Fruit fly (Drosophila melanogaster) whole organism, embryonic: Measurements from ENCODE around the gene CG32246.

Experiments
- Atf3 ChIP-seq: fragments of 200-800 bp; sonication (Bioruptor generic); optimal IDR thresholded peaks from 3 replicates; lab custom pipeline; 2016; ENCODE audit warnings: missing biosample characterization, missing genetic modification characterization
- CG11398 ChIP-seq: fragments of 200-800 bp; sonication (Bioruptor generic); optimal IDR thresholded peaks from 2 replicates; lab custom pipeline; 2016; ENCODE audit warnings: missing biosample characterization, missing genetic modification characterization
- CG11504 ChIP-seq: fragments of 200-800 bp; sonication (Bioruptor generic); optimal IDR thresholded peaks from 3 replicates; lab custom pipeline; 2019; ENCODE audit warnings: missing biosample characterization, mild to moderate bottlenecking, missing genetic modification characterization, moderate library complexity
- CG12391 ChIP-seq: fragments of 200-800 bp; sonication (Bioruptor generic); optimal IDR thresholded peaks from 3 replicates; lab custom pipeline; 2018; ENCODE audit warnings: missing biosample characterization, mild to moderate bottlenecking, missing genetic modification characterization, moderate library complexity
- CG12659 ChIP-seq: fragments of 200-800 bp; sonication (Bioruptor generic); optimal IDR thresholded peaks from 3 replicates; lab custom pipeline; 2017; ENCODE audit warnings: mild to moderate bottlenecking, missing biosample characterization, missing genetic modification reagents, missing genetic modification characterization
- CG12769 ChIP-seq: fragments of 200-800 bp; sonication (Bioruptor generic); optimal IDR thresholded peaks from 2 replicates; lab custom pipeline; 2019; ENCODE audit warnings: missing biosample characterization, mild to moderate bottlenecking, missing genetic modification characterization, moderate library complexity
- CG14441 ChIP-seq: fragments of 200-800 bp; sonication (Bioruptor generic); IDR thresholded peaks from 2 replicates; pipeline ENCODE4 v1.3.6; 2022; ENCODE audit warnings: missing biosample characterization, missing genetic modification characterization
- CG14710 ChIP-seq: fragments of 200-800 bp; sonication (Bioruptor generic); optimal IDR thresholded peaks from 3 replicates; lab custom pipeline; 2019; ENCODE audit warnings: missing biosample characterization, mild to moderate bottlenecking, missing genetic modification characterization, moderate library complexity
- CG15269 ChIP-seq: fragments of 200-800 bp; sonication (Bioruptor generic); optimal IDR thresholded peaks from 2 replicates; lab custom pipeline; 2018; ENCODE audit warnings: missing biosample characterization, mild to moderate bottlenecking, missing genetic modification characterization, moderate library complexity
- CG18619 ChIP-seq: fragments of 200-800 bp; sonication (Bioruptor generic); optimal IDR thresholded peaks from 3 replicates; lab custom pipeline; 2017; ENCODE audit warnings: missing biosample characterization, mild to moderate bottlenecking, missing genetic modification characterization
- CG18764 ChIP-seq: fragments of 200-800 bp; sonication (Bioruptor generic); optimal IDR thresholded peaks from 3 replicates; lab custom pipeline; 2016; ENCODE audit warnings: missing biosample characterization, missing genetic modification characterization
- CG2712 ChIP-seq: fragments of 200-800 bp; optimal IDR thresholded peaks from 3 replicates; lab custom pipeline; 2019; ENCODE audit warnings: missing biosample characterization, mild to moderate bottlenecking, missing genetic modification characterization, moderate library complexity
- CG2889 ChIP-seq: fragments of 200-800 bp; sonication (Bioruptor generic); IDR thresholded peaks from 3 replicates; pipeline ENCODE4 v1.3.6; 2022; ENCODE audit warnings: missing biosample characterization, missing genetic modification characterization
- CG4360 ChIP-seq: fragments of 200-800 bp; sonication (Bioruptor generic); IDR thresholded peaks from 2 replicates; pipeline ENCODE4 v1.3.6; 2022; ENCODE audit warnings: missing biosample characterization, missing genetic modification characterization
- CG6175 ChIP-seq: fragments of 200-800 bp; sonication (Bioruptor generic); IDR thresholded peaks from 3 replicates; pipeline ENCODE4 v1.3.6; 2022; ENCODE audit warnings: missing biosample characterization, missing genetic modification characterization
- CG8388 ChIP-seq: fragments of 200-800 bp; sonication (Bioruptor generic); optimal IDR thresholded peaks from 2 replicates; lab custom pipeline; 2019; ENCODE audit warnings: missing biosample characterization, mild to moderate bottlenecking, missing genetic modification characterization, moderate library complexity
- CG8765 ChIP-seq: fragments of 200-800 bp; sonication (Bioruptor generic); IDR thresholded peaks from 2 replicates; pipeline ENCODE4 v1.3.6; 2022; ENCODE audit warnings: missing biosample characterization, missing genetic modification characterization
- CG9876 ChIP-seq: fragments of 200-800 bp; sonication (Bioruptor generic); optimal IDR thresholded peaks from 2 replicates; lab custom pipeline; 2016; ENCODE audit warnings: missing biosample characterization, missing genetic modification characterization
- D19B ChIP-seq: fragments of 200-800 bp; sonication (Bioruptor generic); optimal IDR thresholded peaks from 2 replicates; lab custom pipeline; 2017; ENCODE audit warnings: missing biosample characterization, mild to moderate bottlenecking, missing genetic modification characterization
- Dbx ChIP-seq: fragments of 200-800 bp; sonication (Bioruptor generic); IDR thresholded peaks from 3 replicates; pipeline ENCODE4 v1.3.6; 2022; ENCODE audit warnings: missing biosample characterization, missing genetic modification characterization
- Dp ChIP-seq: fragments of 200-800 bp; sonication (Bioruptor generic); optimal IDR thresholded peaks from 2 replicates; lab custom pipeline; 2018; ENCODE audit warnings: missing biosample characterization, mild to moderate bottlenecking, missing genetic modification characterization, moderate library complexity
- Eip74EF ChIP-seq, 2 experiments: fragments of 200-800 bp in 1 of 2; fragments of >200 bp in 1 of 2; sonication (Bioruptor generic) in 1 of 2; optimal IDR thresholded peaks; 2 replicates each; lab custom pipeline; 2017 to 2019; ENCODE audit warnings: missing biosample characterization in 2 of 2, missing genetic modification characterization in 2 of 2, mild to moderate bottlenecking in 1 of 2, moderate library complexity in 1 of 2
- Gsc ChIP-seq: fragments of 200-800 bp; sonication (Bioruptor generic); IDR thresholded peaks from 2 replicates; pipeline ENCODE4 v1.3.6; 2022; ENCODE audit warnings: missing biosample characterization, missing genetic modification characterization
- HLH54F ChIP-seq: fragments of 200-800 bp; sonication (Bioruptor generic); optimal IDR thresholded peaks from 3 replicates; lab custom pipeline; 2016; ENCODE audit warnings: missing biosample characterization, missing genetic modification characterization
- MTF-1 ChIP-seq: fragments of 200-800 bp; sonication (Bioruptor generic); optimal IDR thresholded peaks from 2 replicates; lab custom pipeline; 2018; ENCODE audit warnings: missing biosample characterization, mild to moderate bottlenecking, missing genetic modification characterization, borderline replicate concordance
- NC2β ChIP-seq: fragments of 200-800 bp; sonication (Bioruptor generic); optimal IDR thresholded peaks from 2 replicates; lab custom pipeline; 2016; ENCODE audit warnings: missing biosample characterization, missing genetic modification characterization
- Oaz ChIP-seq: fragments of 200-800 bp; sonication (Bioruptor generic); IDR thresholded peaks from 2 replicates; pipeline ENCODE4 v1.3.6; 2022; ENCODE audit warnings: missing biosample characterization, missing genetic modification characterization
- Oli ChIP-seq: fragments of 200-800 bp; sonication (Bioruptor generic); optimal IDR thresholded peaks from 2 replicates; lab custom pipeline; 2018; ENCODE audit warnings: missing biosample characterization, mild to moderate bottlenecking, missing genetic modification characterization, moderate library complexity
- Poxn ChIP-seq: fragments of 200-800 bp; sonication (Bioruptor generic); IDR thresholded peaks from 2 replicates; pipeline ENCODE4 v1.3.6; 2022; ENCODE audit warnings: missing biosample characterization, missing genetic modification characterization
- Side ChIP-seq: fragments of 200-800 bp; sonication (Bioruptor generic); optimal IDR thresholded peaks from 2 replicates; lab custom pipeline; 2016; ENCODE audit warnings: missing biosample characterization, missing genetic modification characterization
- Trl ChIP-seq, 3 experiments: fragments of >200 bp in 2 of 3; fragments of 200-800 bp in 1 of 3; sonication (Bioruptor generic) in 1 of 3; optimal IDR thresholded peaks; 2 replicates in 1 of 3; 3 replicates in 2 of 3; lab custom pipeline; 2016 to 2017; ENCODE audit warnings: missing biosample characterization in 1 of 3, missing genetic modification characterization in 1 of 3
- cad ChIP-seq: fragments of >200 bp; optimal IDR thresholded peaks from 2 replicates; lab custom pipeline; 2017; ENCODE audit warnings: missing biosample characterization, missing genetic modification characterization
- cato ChIP-seq: fragments of 200-800 bp; sonication (Bioruptor generic); optimal IDR thresholded peaks from 2 replicates; lab custom pipeline; 2016; ENCODE audit warnings: missing biosample characterization, missing genetic modification characterization, borderline replicate concordance
- cg ChIP-seq: fragments of 200-800 bp; sonication (Bioruptor generic); optimal IDR thresholded peaks from 3 replicates; lab custom pipeline; 2019; ENCODE audit warnings: missing biosample characterization, mild to moderate bottlenecking, missing genetic modification characterization, moderate library complexity
- crp ChIP-seq, 2 experiments: fragments of 200-800 bp; sonication (Bioruptor generic); optimal IDR thresholded peaks; 2 replicates in 1 of 2; 3 replicates in 1 of 2; lab custom pipeline; 2017; ENCODE audit warnings: missing biosample characterization in 2 of 2, missing genetic modification characterization in 2 of 2, mild to moderate bottlenecking in 1 of 2, moderate library complexity in 1 of 2
- dmrt99B ChIP-seq: fragments of 200-800 bp; sonication (Bioruptor generic); optimal IDR thresholded peaks from 2 replicates; lab custom pipeline; 2018; ENCODE audit warnings: missing biosample characterization, mild to moderate bottlenecking, missing genetic modification characterization, moderate library complexity
- eyg ChIP-seq: fragments of 200-800 bp; sonication (Bioruptor generic); optimal IDR thresholded peaks from 3 replicates; lab custom pipeline; 2016; ENCODE audit warnings: missing biosample characterization, missing genetic modification characterization
- gfzf ChIP-seq: fragments of 200-800 bp; sonication (Bioruptor generic); optimal IDR thresholded peaks from 2 replicates; lab custom pipeline; 2016; ENCODE audit warnings: missing biosample characterization, mild to moderate bottlenecking, missing genetic modification characterization, moderate library complexity
- kni ChIP-seq: fragments of 200-800 bp; sonication (Bioruptor generic); optimal IDR thresholded peaks from 3 replicates; lab custom pipeline; 2017; ENCODE audit warnings: mild to moderate bottlenecking, missing biosample characterization, missing genetic modification reagents, missing genetic modification characterization
- lbe ChIP-seq: fragments of 200-800 bp; sonication (Bioruptor generic); optimal IDR thresholded peaks from 2 replicates; lab custom pipeline; 2016; ENCODE audit warnings: missing biosample characterization, mild to moderate bottlenecking, missing genetic modification characterization
- mld ChIP-seq: fragments of 200-800 bp; sonication (Bioruptor generic); IDR thresholded peaks from 3 replicates; pipeline ENCODE4 v1.3.6; 2022; ENCODE audit warnings: missing biosample characterization, missing genetic modification characterization; ENCODE audit not compliant: partially characterized antibody
- nau ChIP-seq: fragments of 200-800 bp; sonication (Bioruptor generic); optimal IDR thresholded peaks from 3 replicates; lab custom pipeline; 2017; ENCODE audit warnings: missing biosample characterization, mild to moderate bottlenecking, missing genetic modification characterization, missing genetic modification reagents
- p53 ChIP-seq: fragments of 200-800 bp; sonication (Bioruptor generic); optimal IDR thresholded peaks from 2 replicates; lab custom pipeline; 2016; ENCODE audit warnings: missing biosample characterization, missing genetic modification characterization
- pros ChIP-seq: fragments of 200-800 bp; sonication (Bioruptor generic); optimal IDR thresholded peaks from 3 replicates; lab custom pipeline; 2019; ENCODE audit warnings: missing biosample characterization, mild to moderate bottlenecking, missing genetic modification characterization, moderate library complexity
- shn ChIP-seq: fragments of 200-800 bp; sonication (Bioruptor generic); optimal IDR thresholded peaks from 3 replicates; lab custom pipeline; 2016; ENCODE audit warnings: missing biosample characterization, missing genetic modification characterization
- tap ChIP-seq: fragments of 200-800 bp; optimal IDR thresholded peaks from 3 replicates; lab custom pipeline; 2019; ENCODE audit warnings: missing biosample characterization, mild to moderate bottlenecking, missing genetic modification characterization, moderate library complexity
- yki ChIP-seq: fragments of >200 bp; optimal IDR thresholded peaks from 3 replicates; lab custom pipeline; 2018
- zfh1 ChIP-seq: fragments of 200-800 bp; sonication (Bioruptor generic); IDR thresholded peaks from 3 replicates; pipeline ENCODE4 v1.3.6; 2022; ENCODE audit warnings: missing biosample characterization, missing genetic modification characterization

Gene CG32246

dm6 chr3L:4624371-4625154 lies 3.5 kb downstream of the CG32246 start (continued):
- peak; percentile 74 for TF ChIP-seq cato (GFP tag; lab: Kevin White, UChicago)
- peak; percentile 92 for TF ChIP-seq shn (GFP tag; lab: Kevin White, UChicago)
- peak; percentile 79 for TF ChIP-seq Side (GFP tag; lab: Kevin White, UChicago)
- peak; percentile 94 for TF ChIP-seq dmrt99B
- peak; percentile 93 for TF ChIP-seq CG11504 (tag; lab: Kevin White, UChicago)
- peak; percentile 74 for TF ChIP-seq HLH54F (GFP tag; lab: Kevin White, UChicago)
- peak; percentile 66; the same call in 2 of the 3 replicates for TF ChIP-seq CG2889 (GFP tag; lab: Robert Waterston, UW)
- peak; percentile 68 for TF ChIP-seq CG9876 (GFP tag; lab: Kevin White, UChicago)
- peak; percentile 83 for TF ChIP-seq CG8388 (GFP tag; lab: Kevin White, UChicago)
- no peak for TF ChIP-seq gfzf (GFP tag; lab: Kevin White, UChicago)
- TF ChIP-seq CG8765 (GFP tag; lab: Robert Waterston, UW), result peak; percentile 51
- peak; percentile 89 for TF ChIP-seq CG14710 (tag; lab: Kevin White, UChicago)
- TF ChIP-seq Oli (tag; lab: Kevin White, UChicago), result peak; percentile 93
- peak; percentile 74 for TF ChIP-seq NC2β (GFP tag; lab: Kevin White, UChicago)
- peak; percentile 35 for TF ChIP-seq MTF-1
- 0 out of 2 replicates have a peak, but pooled peaks have one; percentile 11 for TF ChIP-seq Poxn (GFP tag; lab: Robert Waterston, UW)
- peak; percentile 77 for TF ChIP-seq Atf3 (GFP tag; lab: Kevin White, UChicago)
- TF ChIP-seq CG15269 (tag; lab: Kevin White, UChicago), result peak; percentile 91
- peak; percentile 84 for TF ChIP-seq CG18619 (GFP tag; lab: Kevin White, UChicago)
- TF ChIP-seq CG11398, result peak; percentile 76
- no peak for TF ChIP-seq lbe (GFP tag; lab: Kevin White, UChicago)
- peak; percentile 72 for TF ChIP-seq eyg (GFP tag; lab: Kevin White, UChicago)
- TF ChIP-seq cad (GFP tag; lab: Kevin White, UChicago), result no peak
- TF ChIP-seq zfh1 (GFP tag; lab: Robert Waterston, UW), result peak; percentile 80
- TF ChIP-seq Trl (optimal IDR thresholded peaks at IDR 0.05; lab: Kevin White, UChicago), result peak; percentile 60 to 65
- peak; percentile 56 for TF ChIP-seq Trl (GFP tag; optimal IDR thresholded peaks at IDR 0.05; lab: Kevin White, UChicago)
- no peak for TF ChIP-seq mld (GFP tag; lab: Robert Waterston, UW)
- TF ChIP-seq tap (tag; lab: Kevin White, UChicago), result peak; percentile 85
- TF ChIP-seq CG2712 (tag; lab: Kevin White, UChicago), result peak; percentile 87
- TF ChIP-seq nau (GFP tag; lab: Kevin White, UChicago), result peak; percentile 82
- TF ChIP-seq CG12391, result peak; percentile 91
- no peak for TF ChIP-seq cg (GFP tag; lab: Kevin White, UChicago)
- TF ChIP-seq CG12659 (GFP tag; lab: Kevin White, UChicago), result peak; percentile 87
- no peak; the same call in 1 of the 2 replicates for TF ChIP-seq Gsc
- TF ChIP-seq crp (GFP tag; optimal IDR thresholded peaks at IDR 0.05; lab: Kevin White, UChicago), result peak in 1 of 2 experiments; percentile 37
- TF ChIP-seq p53 (GFP tag; lab: Kevin White, UChicago), result peak; percentile 28
- peak; percentile 74 for TF ChIP-seq CG18764
- TF ChIP-seq yki (lab: Kevin White, UChicago), result no peak
- TF ChIP-seq CG12769, result peak; percentile 79
- TF ChIP-seq Oaz (GFP tag; lab: Robert Waterston, UW), result peak; percentile 80
- TF ChIP-seq D19B (GFP tag; lab: Kevin White, UChicago), result peak; percentile 71
- peak; percentile 50 for TF ChIP-seq kni (GFP tag; lab: Kevin White, UChicago)
- peak; percentile 85 for TF ChIP-seq Dbx (GFP tag; lab: Robert Waterston, UW)
- TF ChIP-seq CG6175 (GFP tag; lab: Robert Waterston, UW), result 0 out of 3 replicates have a peak, but pooled peaks have one; percentile 16
- TF ChIP-seq pros (GFP tag; lab: Kevin White, UChicago), result no peak
- TF ChIP-seq Dp (GFP tag; lab: Kevin White, UChicago), result no peak
- 0 out of 2 replicates have a peak, but pooled peaks have one; percentile 47 for TF ChIP-seq CG4360 (GFP tag; lab: Robert Waterston, UW)
- peak in 1 of 2 experiments; percentile 91 for TF ChIP-seq Eip74EF (GFP tag; optimal IDR thresholded peaks at IDR 0.05; lab: Kevin White, UChicago)
- peak; percentile 89 for TF ChIP-seq CG14441 (GFP tag; lab: Robert Waterston, UW)
